Worm (Caenorhabditis elegans): ENCODE results near the gene C12D8.13.
A peak's percentile ranks its signal among the peaks of the same experiment; 100 is the strongest.

The C12D8.13 gene

DNA sequence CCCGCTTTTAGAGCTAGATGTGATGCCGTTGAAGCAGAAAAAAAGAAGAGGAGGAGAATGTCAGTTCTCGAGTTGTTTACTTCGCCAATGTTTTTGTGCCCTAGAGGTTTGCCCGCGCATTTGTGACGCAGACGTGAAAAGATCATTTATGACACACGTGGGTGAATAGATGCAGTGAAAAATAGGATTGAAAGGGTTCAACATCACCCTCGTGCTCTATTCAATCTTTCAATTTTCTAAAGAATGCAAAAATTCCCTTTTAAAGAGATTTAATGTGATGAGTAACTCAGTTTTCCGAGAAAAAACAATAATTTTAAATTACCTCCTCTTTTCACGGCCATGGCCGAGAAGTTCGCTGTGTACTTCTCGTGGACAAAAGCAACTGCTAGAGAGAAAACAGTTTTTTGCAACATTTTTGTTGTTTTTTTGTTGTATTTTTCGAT is 26.0 kb upstream of the C12D8.13 start:
- TF ChIP-seq dsc-1 (tag; optimal IDR thresholded peaks at IDR 0.05) (peak; percentile 91), nhr-84 (tag; optimal IDR thresholded peaks at IDR 0.05) (no peak), skn-1 (tag; optimal IDR thresholded peaks at IDR 0.05) (no peak), nhr-77 (tag; optimal IDR thresholded peaks at IDR 0.05) (no peak), blmp-1 (tag; optimal IDR thresholded peaks at IDR 0.05) (no peak), nhr-19 (GFP tag; conservative IDR thresholded peaks at IDR 0.05) (peak; percentile 37), unc-130 (tag; optimal IDR thresholded peaks at IDR 0.05) (peak; percentile 59), nhr-28 (tag; optimal IDR thresholded peaks at IDR 0.05) (no peak), snu-23 (GFP tag; optimal IDR thresholded peaks at IDR 0.05) (peak; percentile 51), nhr-47 (tag; optimal IDR thresholded peaks at IDR 0.05) (peak; percentile 78), lir-3 (tag; optimal IDR thresholded peaks at IDR 0.05; ENCODE audit: poor library complexity) (peak; percentile 21), ztf-4 (tag; optimal IDR thresholded peaks at IDR 0.05) (peak; percentile 41), pqm-1 (tag; optimal IDR thresholded peaks at IDR 0.05) (no peak), nhr-20 (tag; optimal IDR thresholded peaks at IDR 0.05) (peak; percentile 30), ceh-82 (tag; optimal IDR thresholded peaks at IDR 0.05) (peak in 2 of 3 experiments; percentile 20 to 26), nhr-85 (tag) (peak; percentile 67), mep-1 (tag; optimal IDR thresholded peaks at IDR 0.05) (peak; percentile 44), ceh-90 (tag; optimal IDR thresholded peaks at IDR 0.05) (peak; percentile 31), nhr-76 (tag; optimal IDR thresholded peaks at IDR 0.05) (no peak), swsn-7 (tag; optimal IDR thresholded peaks at IDR 0.05) (peak; percentile 42), unc-30 (tag; optimal IDR thresholded peaks at IDR 0.05) (no peak), rnt-1 (tag; optimal IDR thresholded peaks at IDR 0.05) (no peak), C16A3.4 (tag; optimal IDR thresholded peaks at IDR 0.05) (peak; percentile 56), C34B4.2 (tag; optimal IDR thresholded peaks at IDR 0.05) (no peak), mdl-1 (tag; optimal IDR thresholded peaks at IDR 0.05) (peak in 1 of 2 experiments; percentile 89), lin-14 (GFP tag; optimal IDR thresholded peaks at IDR 0.05) (peak; percentile 94), F16B12.6 (tag; optimal IDR thresholded peaks at IDR 0.05) (no peak), ets-5 (GFP tag; IDR thresholded peaks at IDR 0.05) (no peak), nhr-71 (tag; optimal IDR thresholded peaks at IDR 0.05) (peak; percentile 84), nhr-90 (tag; optimal IDR thresholded peaks at IDR 0.05; ENCODE audit: poor library complexity) (no peak), xbp-1 (tag; optimal IDR thresholded peaks at IDR 0.05) (peak; percentile 34), zag-1 (tag; optimal IDR thresholded peaks at IDR 0.05) (no peak), ceh-8 (GFP tag; optimal IDR thresholded peaks at IDR 0.05) (peak; percentile 28), ztf-11 (tag; optimal IDR thresholded peaks at IDR 0.05) (no peak), elt-3 (tag; optimal IDR thresholded peaks at IDR 0.05) (no peak), hlh-4 (tag; optimal IDR thresholded peaks at IDR 0.05) (no peak), aha-1 (tag; optimal IDR thresholded peaks at IDR 0.05) (no peak), lsy-2 (tag; optimal IDR thresholded peaks at IDR 0.05) (peak; percentile 53 to 57), tlp-1 (tag; optimal IDR thresholded peaks at IDR 0.05) (no peak), vab-15 (tag; optimal IDR thresholded peaks at IDR 0.05) (no peak), ceh-88 (GFP tag; IDR thresholded peaks at IDR 0.05) (0 out of 2 replicates have a peak, but pooled peaks have one; percentile 48), fkh-8 (tag; optimal IDR thresholded peaks at IDR 0.05) (peak; percentile 89), fos-1 (tag; optimal IDR thresholded peaks at IDR 0.05) (peak; percentile 56), ceh-63 (GFP tag; optimal IDR thresholded peaks at IDR 0.05) (no peak), sox-4 (tag; optimal IDR thresholded peaks at IDR 0.05) (peak; percentile 68), hlh-17 (GFP tag; optimal IDR thresholded peaks at IDR 0.05; ENCODE audit: borderline replicate concordance) (no peak), nhr-11 (tag; optimal IDR thresholded peaks at IDR 0.05) (peak; percentile 31), mab-9 (GFP tag; IDR thresholded peaks at IDR 0.05) (0 out of 2 replicates have a peak, but pooled peaks have one; percentile 51), isw-1 (GFP tag; IDR thresholded peaks at IDR 0.05) (no peak; the same call in 1 of the 2 replicates), lin-35 (GFP tag; optimal IDR thresholded peaks at IDR 0.05) (peak; percentile 55 to 66), irx-1 (tag; optimal IDR thresholded peaks at IDR 0.05) (peak; percentile 20), dpl-1 (GFP tag; optimal IDR thresholded peaks at IDR 0.05) (peak; percentile 34 to 65 (median 44)), efl-1 (optimal IDR thresholded peaks at IDR 0.05) (peak; percentile 35 to 53), efl-1 (GFP tag; optimal IDR thresholded peaks at IDR 0.05 in 1 of 2) (peak; percentile 42 to 79)
